Worm (Caenorhabditis elegans) whole organism, young adult: ENCODE data around the gene K02D10.4.

Experiments
- B0035.1 ChIP-seq: sonication (generic microtip); optimal IDR thresholded peaks from 2 replicates; lab custom pipeline; 2016; ENCODE audit warnings: missing genetic modification characterization, mild to moderate bottlenecking, missing compliant biosample characterization, missing genotype, missing genetic modification reagents
- C06A6.2 ChIP-seq: fragments of 200-800 bp; sonication (Bioruptor generic); conservative IDR thresholded peaks from 2 replicates; pipeline ENCODE4 v1.3.6; 2022; ENCODE audit warnings: missing genetic modification characterization, missing compliant biosample characterization
- C17E4.6 ChIP-seq: fragments of 200-800 bp; sonication (Bioruptor generic); IDR thresholded peaks from 2 replicates; pipeline ENCODE4 v1.3.6; 2022; ENCODE audit warnings: missing genetic modification reagents, missing genetic modification characterization, missing compliant biosample characterization
- F10E7.11 ChIP-seq: sonication (generic microtip); optimal IDR thresholded peaks from 2 replicates; lab custom pipeline; 2017; ENCODE audit warnings: mild to moderate bottlenecking, missing genetic modification characterization, moderate library complexity, missing compliant biosample characterization
- F22D6.2 ChIP-seq: sonication (generic microtip); optimal IDR thresholded peaks from 2 replicates; lab custom pipeline; 2016; ENCODE audit warnings: mild to moderate bottlenecking, missing genetic modification characterization, missing compliant biosample characterization
- F23B12.7 ChIP-seq: sonication (generic microtip); optimal IDR thresholded peaks from 2 replicates; lab custom pipeline; 2017; ENCODE audit warnings: missing genetic modification characterization, mild to moderate bottlenecking, missing compliant biosample characterization, antibody characterized with exemption, moderate library complexity; ENCODE audit not compliant: insufficient read depth
- F37B4.10 ChIP-seq: fragments of 200-800 bp; sonication (Bioruptor generic); IDR thresholded peaks from 2 replicates; pipeline ENCODE4 v1.3.6; 2022; ENCODE audit warnings: missing genetic modification characterization, missing compliant biosample characterization
- F39B2.1 ChIP-seq: fragments of 200-800 bp; sonication (Bioruptor generic); IDR thresholded peaks from 2 replicates; pipeline ENCODE4 v1.3.6; 2022; ENCODE audit warnings: missing genetic modification reagents, missing genetic modification characterization, missing compliant biosample characterization
- F49E8.2 ChIP-seq: sonication (generic microtip); optimal IDR thresholded peaks from 3 replicates; lab custom pipeline; 2017; ENCODE audit warnings: missing genetic modification characterization, mild to moderate bottlenecking, missing compliant biosample characterization, antibody characterized with exemption, moderate library complexity; ENCODE audit not compliant: insufficient read depth
- T07F8.4 ChIP-seq: sonication (generic microtip); optimal IDR thresholded peaks from 2 replicates; lab custom pipeline; 2016; ENCODE audit warnings: mild to moderate bottlenecking, missing genetic modification characterization, moderate library complexity, missing compliant biosample characterization
- T26A5.8 ChIP-seq: sonication (generic microtip); optimal IDR thresholded peaks from 2 replicates; lab custom pipeline; 2016; ENCODE audit warnings: missing genetic modification characterization, missing compliant biosample characterization
- Y67H2A.10 ChIP-seq: fragments of 200-800 bp; sonication (Bioruptor generic); conservative IDR thresholded peaks from 2 replicates; pipeline ENCODE4 v1.3.6; 2022; ENCODE audit warnings: missing genetic modification reagents, missing genetic modification characterization, missing compliant biosample characterization
- ZK185.1 ChIP-seq: sonication (generic microtip); optimal IDR thresholded peaks from 2 replicates; lab custom pipeline; 2016; ENCODE audit warnings: mild to moderate bottlenecking, missing genetic modification characterization, missing compliant biosample characterization; ENCODE audit not compliant: poor library complexity, severe bottlenecking
- cebp-2 ChIP-seq: fragments of 200-800 bp; sonication (Bioruptor generic); IDR thresholded peaks from 2 replicates; pipeline ENCODE4 v1.3.6; 2022; ENCODE audit warnings: missing genetic modification characterization, missing compliant biosample characterization
- ceh-58 ChIP-seq: fragments of 200-800 bp; sonication (Bioruptor generic); IDR thresholded peaks from 2 replicates; pipeline ENCODE4 v1.3.6; 2022; ENCODE audit warnings: missing genetic modification characterization, missing compliant biosample characterization
- ceh-91 ChIP-seq: fragments of 200-800 bp; sonication (Bioruptor generic); IDR thresholded peaks from 2 replicates; pipeline ENCODE4 v1.3.6; 2022; ENCODE audit warnings: missing genetic modification reagents, missing genetic modification characterization, missing compliant biosample characterization
- chd-7 ChIP-seq: sonication (generic microtip); optimal IDR thresholded peaks from 2 replicates; lab custom pipeline; 2016; ENCODE audit warnings: mild to moderate bottlenecking, missing genetic modification characterization, moderate library complexity, missing compliant biosample characterization
- die-1 ChIP-seq: sonication (generic microtip); optimal IDR thresholded peaks from 2 replicates; lab custom pipeline; 2016; ENCODE audit warnings: missing genotype, mild to moderate bottlenecking, missing genetic modification characterization, missing compliant biosample characterization
- dox-1 ChIP-seq: fragments of 200-800 bp; sonication (Bioruptor generic); IDR thresholded peaks from 2 replicates; pipeline ENCODE4 v1.3.6; 2022; ENCODE audit warnings: missing genetic modification reagents, missing genetic modification characterization, missing compliant biosample characterization
- dpl-1 ChIP-seq: fragments of 150-350 bp; optimal IDR thresholded peaks from 2 replicates; lab custom pipeline; 2014; ENCODE audit warnings: missing biosample characterization, missing genetic modification reagents, missing genetic modification characterization
- efl-1 ChIP-seq: fragments of 150-350 bp; optimal IDR thresholded peaks from 2 replicates; lab custom pipeline; 2014; ENCODE audit warnings: missing biosample characterization, missing genetic modification reagents, missing genetic modification characterization
- egl-44 ChIP-seq: fragments of 200-800 bp; sonication (Bioruptor generic); IDR thresholded peaks from 2 replicates; pipeline ENCODE4 v1.3.6; 2022; ENCODE audit warnings: missing genetic modification reagents, missing genetic modification characterization, missing compliant biosample characterization
- ets-4 ChIP-seq: fragments of 200-800 bp; sonication (Bioruptor generic); optimal IDR thresholded peaks from 2 replicates; lab custom pipeline; 2018; ENCODE audit warnings: mild to moderate bottlenecking, missing genetic modification characterization, missing compliant biosample characterization
- hmg-1.2 ChIP-seq: fragments of 200-800 bp; sonication (Bioruptor generic); IDR thresholded peaks from 2 replicates; pipeline ENCODE4 v1.3.6; 2022; ENCODE audit warnings: missing genetic modification reagents, missing genetic modification characterization, missing compliant biosample characterization
- hmg-20 ChIP-seq: fragments of 200-800 bp; sonication (Bioruptor generic); IDR thresholded peaks from 2 replicates; pipeline ENCODE4 v1.3.6; 2022; ENCODE audit warnings: missing genetic modification reagents, missing genetic modification characterization, missing compliant biosample characterization
- hrde-1 ChIP-seq: sonication (generic microtip); optimal IDR thresholded peaks from 2 replicates; lab custom pipeline; 2016; ENCODE audit warnings: missing genetic modification characterization, mild to moderate bottlenecking, missing compliant biosample characterization, moderate library complexity, missing genotype, missing genetic modification reagents, borderline replicate concordance
- lin-35 ChIP-seq, 3 experiments: fragments of 150-350 bp in 2 of 3; sonication (generic microtip) in 1 of 3; optimal IDR thresholded peaks; 2 replicates each; lab custom pipeline; 2014 to 2018; ENCODE audit warnings: missing biosample characterization in 3 of 3, missing genetic modification characterization in 3 of 3, missing genetic modification reagents in 3 of 3
- lin-54 ChIP-seq: fragments of 200-800 bp; sonication (Bioruptor generic); optimal IDR thresholded peaks from 2 replicates; lab custom pipeline; 2018; ENCODE audit warnings: mild to moderate bottlenecking, missing genetic modification characterization, missing compliant biosample characterization
- madf-3 ChIP-seq: fragments of 200-800 bp; sonication (Bioruptor generic); IDR thresholded peaks from 2 replicates; pipeline ENCODE4 v1.3.6; 2022; ENCODE audit warnings: missing genetic modification reagents, missing genetic modification characterization, missing compliant biosample characterization
- mcd-1 ChIP-seq: fragments of 200-800 bp; sonication (Bioruptor generic); IDR thresholded peaks from 2 replicates; pipeline ENCODE4 v1.3.6; 2022; ENCODE audit warnings: missing genetic modification reagents, missing genetic modification characterization, missing compliant biosample characterization
- nhr-120 ChIP-seq: fragments of 200-800 bp; sonication (Bioruptor generic); IDR thresholded peaks from 2 replicates; pipeline ENCODE4 v1.3.6; 2022; ENCODE audit warnings: missing genetic modification characterization, missing compliant biosample characterization
- nhr-179 ChIP-seq: sonication (generic microtip); optimal IDR thresholded peaks from 2 replicates; lab custom pipeline; 2016; ENCODE audit warnings: mild to moderate bottlenecking, missing genetic modification characterization, missing compliant biosample characterization
- nhr-80 ChIP-seq: sonication (generic microtip); optimal IDR thresholded peaks from 2 replicates; lab custom pipeline; 2016; ENCODE audit warnings: missing genetic modification characterization, missing compliant biosample characterization
- pha-4 ChIP-seq: fragments of 150-350 bp; sonication (generic microtip); optimal IDR thresholded peaks from 2 replicates; lab custom pipeline; 2014; ENCODE audit warnings: missing biosample characterization, missing genetic modification reagents, missing genetic modification characterization
- repo-1 ChIP-seq: sonication (generic microtip); optimal IDR thresholded peaks from 2 replicates; lab custom pipeline; 2017; ENCODE audit warnings: mild to moderate bottlenecking, missing genetic modification characterization, missing compliant biosample characterization
- snpc-1.1 ChIP-seq: sonication (generic microtip); optimal IDR thresholded peaks from 2 replicates; lab custom pipeline; 2017; ENCODE audit warnings: missing genetic modification characterization, mild to moderate bottlenecking, missing compliant biosample characterization, antibody characterized with exemption, moderate library complexity, missing genotype, missing genetic modification reagents; ENCODE audit not compliant: insufficient read depth
- snpc-4 ChIP-seq, 5 experiments: fragments of 150-350 bp in 1 of 5; sonication (generic microtip) in 4 of 5; optimal IDR thresholded peaks; 2 replicates each; lab custom pipeline; 2014 to 2018; ENCODE audit warnings: missing genetic modification characterization in 5 of 5, missing biosample characterization in 3 of 5, antibody characterized with exemption in 2 of 5, mild to moderate bottlenecking in 2 of 5, missing compliant biosample characterization in 2 of 5, missing genotype in 2 of 5, moderate library complexity in 2 of 5, missing genetic modification reagents in 1 of 5
- somi-1 ChIP-seq: fragments of 200-800 bp; sonication (Bioruptor generic); optimal IDR thresholded peaks from 2 replicates; lab custom pipeline; 2018; ENCODE audit warnings: mild to moderate bottlenecking, missing genetic modification characterization, missing compliant biosample characterization
- ztf-25 ChIP-seq: fragments of 200-800 bp; sonication (Bioruptor generic); IDR thresholded peaks from 2 replicates; pipeline ENCODE4 v1.3.6; 2022; ENCODE audit warnings: missing genetic modification reagents, missing genetic modification characterization, missing compliant biosample characterization
- ztf-28 ChIP-seq: fragments of 200-800 bp; sonication (Bioruptor generic); IDR thresholded peaks from 2 replicates; pipeline ENCODE4 v1.3.6; 2022; ENCODE audit warnings: missing genetic modification reagents, missing genetic modification characterization, missing compliant biosample characterization

K02D10.4 gene

DNA sequence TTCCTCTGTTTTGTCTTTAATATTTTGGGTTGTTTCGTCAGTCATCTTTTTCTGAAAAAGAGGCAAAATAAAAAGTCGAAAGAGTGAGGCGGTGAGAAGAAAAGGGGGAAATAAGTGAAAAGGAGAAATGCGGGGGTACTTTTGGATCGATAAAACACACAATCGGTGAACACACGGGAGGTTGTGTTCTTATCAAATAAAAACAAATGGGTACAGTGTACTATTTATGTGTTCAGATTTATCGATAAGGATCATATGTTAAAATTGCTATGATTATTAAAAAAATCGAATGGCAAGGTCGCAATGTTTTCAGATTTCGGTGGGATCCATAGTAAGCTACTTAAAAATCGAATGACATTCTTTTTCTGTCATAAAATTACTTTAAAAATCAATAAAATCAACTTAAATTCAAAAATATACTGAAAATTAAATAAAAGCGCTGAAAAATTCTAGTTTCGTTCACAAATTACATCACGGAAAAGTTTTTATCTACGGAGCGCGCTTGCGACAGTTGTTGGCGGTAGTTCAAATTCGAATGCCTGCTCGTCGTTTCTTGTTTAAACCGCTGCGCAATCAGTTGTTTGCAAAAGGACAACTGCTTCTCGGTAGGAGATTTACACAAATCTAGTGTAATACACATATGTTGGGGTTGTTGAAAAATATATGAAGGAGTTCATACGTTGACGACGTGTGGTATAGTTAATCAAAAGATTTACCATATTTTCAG, 29.6 kb upstream of the K02D10.4 start, which contains the start of gene prx-19:
Gene prx-19 (minus strand): TSS at position 51 of the 727 bp plus-strand sequence.
- TF ChIP-seq ceh-91 (GFP tag; lab: Robert Waterston, UW): no peak
- peak; percentile 83 for TF ChIP-seq mcd-1 (GFP tag; lab: Robert Waterston, UW)
- TF ChIP-seq nhr-120: no peak
- TF ChIP-seq snpc-4 (GFP tag; optimal IDR thresholded peaks at IDR 0.05; lab: Kevin White, UChicago): no peak
- no peak for TF ChIP-seq snpc-4 (tag; optimal IDR thresholded peaks at IDR 0.05; lab: Kevin White, UChicago)
- peak in 1 of 3 experiments; percentile 81 for TF ChIP-seq lin-35 (GFP tag; optimal IDR thresholded peaks at IDR 0.05; lab: Kevin White, UChicago)
- no peak for TF ChIP-seq snpc-1.1
- TF ChIP-seq repo-1: no peak
- no peak for TF ChIP-seq F49E8.2 (tag; lab: Kevin White, UChicago)
- no peak for TF ChIP-seq T26A5.8 (tag; lab: Kevin White, UChicago)
- no peak for TF ChIP-seq dox-1
- no peak for TF ChIP-seq cebp-2 (GFP tag; lab: Robert Waterston, UW)
- TF ChIP-seq somi-1: no peak
- TF ChIP-seq F23B12.7 (tag; lab: Kevin White, UChicago): peak; percentile 22
- no peak for TF ChIP-seq nhr-179 (tag; lab: Kevin White, UChicago)
- TF ChIP-seq ets-4 (GFP tag; lab: Kevin White, UChicago): no peak
- TF ChIP-seq egl-44: no peak
- peak; percentile 72 for TF ChIP-seq efl-1
- no peak for TF ChIP-seq F37B4.10 (GFP tag; lab: Robert Waterston, UW)
- TF ChIP-seq ZK185.1 (tag; lab: Kevin White, UChicago): no peak
- no peak for TF ChIP-seq ztf-28 (GFP tag; lab: Robert Waterston, UW)
- TF ChIP-seq ztf-25 (GFP tag; lab: Robert Waterston, UW): no peak
- no peak for TF ChIP-seq hmg-1.2
- no peak for TF ChIP-seq chd-7 (tag; lab: Kevin White, UChicago)
- TF ChIP-seq T07F8.4: no peak
- TF ChIP-seq C06A6.2: no peak
- TF ChIP-seq F10E7.11 (tag; lab: Kevin White, UChicago): no peak
- TF ChIP-seq F22D6.2 (tag; lab: Kevin White, UChicago): no peak
- no peak for TF ChIP-seq ceh-58
- TF ChIP-seq lin-54 (GFP tag; lab: Kevin White, UChicago): peak; percentile 80
- TF ChIP-seq dpl-1 (GFP tag; lab: Kevin White, UChicago): peak; percentile 67
- no peak for TF ChIP-seq madf-3
- TF ChIP-seq Y67H2A.10 (GFP tag; lab: Robert Waterston, UW): no peak
- TF ChIP-seq pha-4 (tag; lab: Kevin White, UChicago): no peak
- peak; percentile 5 for TF ChIP-seq nhr-80
- TF ChIP-seq hmg-20 (GFP tag; lab: Robert Waterston, UW): no peak
- no peak for TF ChIP-seq C17E4.6
- no peak for TF ChIP-seq F39B2.1 (GFP tag; lab: Robert Waterston, UW)
- TF ChIP-seq B0035.1 (tag; lab: Kevin White, UChicago): no peak
- no peak for TF ChIP-seq die-1 (tag; lab: Kevin White, UChicago)
- TF ChIP-seq hrde-1 (tag; lab: Kevin White, UChicago): no peak
